Worm (Caenorhabditis elegans): ENCODE measurements around the gene amt-3.

amt-3 gene

ce11 chrII:8384344-8384743 is 15.4 kb upstream of the amt-3 start:
- no peak for TF ChIP-seq cog-1 (tag; optimal IDR thresholded peaks at IDR 0.05)
- TF ChIP-seq T22C8.4 (GFP tag; IDR thresholded peaks at IDR 0.05) = no peak
- no peak for TF ChIP-seq ztf-23 (GFP tag; IDR thresholded peaks at IDR 0.05)
- no peak for TF ChIP-seq tab-1 (GFP tag; IDR thresholded peaks at IDR 0.05)
- no peak for TF ChIP-seq med-1 (GFP tag; optimal IDR thresholded peaks at IDR 0.05; ENCODE audit: insufficient read depth)
- TF ChIP-seq klf-2 (GFP tag; conservative IDR thresholded peaks at IDR 0.05) = no peak
- TF ChIP-seq flt-1 (GFP tag; IDR thresholded peaks at IDR 0.05) = no peak
- no peak for TF ChIP-seq ref-1 (GFP tag; conservative IDR thresholded peaks at IDR 0.05)
- TF ChIP-seq ztf-29 (GFP tag; IDR thresholded peaks at IDR 0.05) = no peak

- TF ChIP-seq med-1 (GFP tag; optimal IDR thresholded peaks at IDR 0.05; ENCODE audit: insufficient read depth) (no peak), T22C8.4 (GFP tag; IDR thresholded peaks at IDR 0.05) (no peak), ref-1 (GFP tag; conservative IDR thresholded peaks at IDR 0.05) (no peak), ztf-29 (GFP tag; IDR thresholded peaks at IDR 0.05) (no peak), cog-1 (tag; optimal IDR thresholded peaks at IDR 0.05) (no peak), klf-2 (GFP tag; conservative IDR thresholded peaks at IDR 0.05) (no peak), ztf-23 (GFP tag; IDR thresholded peaks at IDR 0.05) (no peak), tab-1 (GFP tag; IDR thresholded peaks at IDR 0.05) (no peak), flt-1 (GFP tag; IDR thresholded peaks at IDR 0.05) (no peak)
These were observed 13.9 kb upstream of the amt-3 start for ce11 chrII:8382880-8383279.

ce11 chrII:8381197-8381596 is 12.2 kb upstream of the amt-3 start, which contains the start of gene F49E12.12:
F49E12.12 (plus strand) TSS chrII:8381497.
- TF ChIP-seq ztf-23 (GFP tag; IDR thresholded peaks at IDR 0.05) (no peak), tab-1 (GFP tag; IDR thresholded peaks at IDR 0.05) (no peak), ztf-29 (GFP tag; IDR thresholded peaks at IDR 0.05) (no peak)

ce11 chrII:8380188-8380587 is 11.2 kb upstream of the amt-3 start:
- TF ChIP-seq ztf-23 (GFP tag; IDR thresholded peaks at IDR 0.05) = no peak
- TF ChIP-seq T22C8.4 (GFP tag; IDR thresholded peaks at IDR 0.05) = no peak
- TF ChIP-seq flt-1 (GFP tag; IDR thresholded peaks at IDR 0.05) = no peak
- TF ChIP-seq ref-1 (GFP tag; conservative IDR thresholded peaks at IDR 0.05) = no peak
- no peak for TF ChIP-seq tab-1 (GFP tag; IDR thresholded peaks at IDR 0.05)
- no peak for TF ChIP-seq klf-2 (GFP tag; conservative IDR thresholded peaks at IDR 0.05)
- no peak for TF ChIP-seq cog-1 (tag; optimal IDR thresholded peaks at IDR 0.05)

- TF ChIP-seq ztf-29 (GFP tag; IDR thresholded peaks at IDR 0.05) = no peak
- no peak for TF ChIP-seq klf-2 (GFP tag; conservative IDR thresholded peaks at IDR 0.05)
- no peak for TF ChIP-seq tab-1 (GFP tag; IDR thresholded peaks at IDR 0.05)
- no peak for TF ChIP-seq flt-1 (GFP tag; IDR thresholded peaks at IDR 0.05)
These were observed 8.8 kb upstream of the amt-3 start for ce11 chrII:8377722-8378121.

- TF ChIP-seq ztf-23 (GFP tag; IDR thresholded peaks at IDR 0.05) = no peak
- no peak for TF ChIP-seq ztf-29 (GFP tag; IDR thresholded peaks at IDR 0.05)
- no peak for TF ChIP-seq ref-1 (GFP tag; conservative IDR thresholded peaks at IDR 0.05)
- no peak for TF ChIP-seq klf-2 (GFP tag; conservative IDR thresholded peaks at IDR 0.05)
- TF ChIP-seq T22C8.4 (GFP tag; IDR thresholded peaks at IDR 0.05) = no peak
- TF ChIP-seq flt-1 (GFP tag; IDR thresholded peaks at IDR 0.05) = no peak
- TF ChIP-seq cog-1 (tag; optimal IDR thresholded peaks at IDR 0.05) = no peak
- TF ChIP-seq med-1 (GFP tag; optimal IDR thresholded peaks at IDR 0.05; ENCODE audit: insufficient read depth) = no peak
- TF ChIP-seq tab-1 (GFP tag; IDR thresholded peaks at IDR 0.05) = no peak
These were observed 1.2 kb upstream of the amt-3 start for ce11 chrII:8370194-8370593.

ce11 chrII:8360453-8360852 is 8.5 kb downstream of the amt-3 start, which contains the start of gene M195.2:
M195.2 (plus strand) TSS chrII:8360753.
- TF ChIP-seq cog-1 (tag; optimal IDR thresholded peaks at IDR 0.05) = no peak
- no peak for TF ChIP-seq ztf-29 (GFP tag; IDR thresholded peaks at IDR 0.05)
- TF ChIP-seq tab-1 (GFP tag; IDR thresholded peaks at IDR 0.05) = 0 out of 2 replicates have a peak, but pooled peaks have one; percentile 62
- no peak for TF ChIP-seq T22C8.4 (GFP tag; IDR thresholded peaks at IDR 0.05)
- TF ChIP-seq med-1 (GFP tag; optimal IDR thresholded peaks at IDR 0.05; ENCODE audit: insufficient read depth) = no peak
- TF ChIP-seq flt-1 (GFP tag; IDR thresholded peaks at IDR 0.05) = no peak

- TF ChIP-seq ztf-23 (GFP tag; IDR thresholded peaks at IDR 0.05) = no peak
- no peak for TF ChIP-seq klf-2 (GFP tag; conservative IDR thresholded peaks at IDR 0.05)
- TF ChIP-seq ref-1 (GFP tag; conservative IDR thresholded peaks at IDR 0.05) = no peak
- no peak for TF ChIP-seq cog-1 (tag; optimal IDR thresholded peaks at IDR 0.05)
- no peak for TF ChIP-seq med-1 (GFP tag; optimal IDR thresholded peaks at IDR 0.05; ENCODE audit: insufficient read depth)
- no peak for TF ChIP-seq T22C8.4 (GFP tag; IDR thresholded peaks at IDR 0.05)
- no peak for TF ChIP-seq flt-1 (GFP tag; IDR thresholded peaks at IDR 0.05)
- TF ChIP-seq tab-1 (GFP tag; IDR thresholded peaks at IDR 0.05) = no peak
- no peak for TF ChIP-seq ztf-29 (GFP tag; IDR thresholded peaks at IDR 0.05)
These were observed 9.6 kb downstream of the amt-3 start, which contains the start of gene col-77 for ce11 chrII:8359350-8359749. col-77 (minus strand) TSS chrII:8359381.

- no peak for TF ChIP-seq ref-1 (GFP tag; conservative IDR thresholded peaks at IDR 0.05)
- TF ChIP-seq flt-1 (GFP tag; IDR thresholded peaks at IDR 0.05) = no peak
- TF ChIP-seq tab-1 (GFP tag; IDR thresholded peaks at IDR 0.05) = no peak
- TF ChIP-seq ztf-23 (GFP tag; IDR thresholded peaks at IDR 0.05) = no peak
- TF ChIP-seq cog-1 (tag; optimal IDR thresholded peaks at IDR 0.05) = no peak
- no peak for TF ChIP-seq med-1 (GFP tag; optimal IDR thresholded peaks at IDR 0.05; ENCODE audit: insufficient read depth)
- TF ChIP-seq klf-2 (GFP tag; conservative IDR thresholded peaks at IDR 0.05) = no peak
These were observed 10.5 kb downstream of the amt-3 start for ce11 chrII:8358466-8358865.

ce11 chrII:8354233-8354750 is 14.7 kb downstream of the amt-3 start, which contains the start of gene C26D10.6:
C26D10.6 (minus strand) TSS chrII:8354700.
- TF ChIP-seq cog-1 (tag; optimal IDR thresholded peaks at IDR 0.05) (no peak), med-1 (GFP tag; optimal IDR thresholded peaks at IDR 0.05; ENCODE audit: insufficient read depth) (no peak), ztf-23 (GFP tag; IDR thresholded peaks at IDR 0.05) (no peak), ztf-29 (GFP tag; IDR thresholded peaks at IDR 0.05) (no peak), T22C8.4 (GFP tag; IDR thresholded peaks at IDR 0.05) (no peak), klf-2 (GFP tag; conservative IDR thresholded peaks at IDR 0.05) (no peak), tab-1 (GFP tag; IDR thresholded peaks at IDR 0.05) (no peak), ref-1 (GFP tag; conservative IDR thresholded peaks at IDR 0.05) (no peak)

Data from whole organism, midembryonic.